Worm (Caenorhabditis elegans) whole organism, young adult: ENCODE results near the gene dct-12.

ENCODE experiments used
- B0019.2 ChIP-seq: fragments of 200-800 bp; sonication (Bioruptor generic); conservative IDR thresholded peaks from 2 replicates; pipeline ENCODE4 v1.3.6; 2022; ENCODE audit warnings: missing genetic modification reagents, missing genetic modification characterization, missing compliant biosample characterization
- B0261.1 ChIP-seq: sonication (generic microtip); optimal IDR thresholded peaks from 2 replicates; lab custom pipeline; 2016; ENCODE audit warnings: mild to moderate bottlenecking, missing genetic modification characterization, moderate library complexity, missing compliant biosample characterization
- F10E7.11 ChIP-seq: sonication (generic microtip); optimal IDR thresholded peaks from 2 replicates; lab custom pipeline; 2017; ENCODE audit warnings: mild to moderate bottlenecking, missing genetic modification characterization, moderate library complexity, missing compliant biosample characterization
- F33H1.4 ChIP-seq: fragments of 200-800 bp; sonication (Bioruptor generic); IDR thresholded peaks from 2 replicates; pipeline ENCODE4 v1.3.6; 2022; ENCODE audit warnings: missing genetic modification reagents, missing genetic modification characterization, missing compliant biosample characterization
- F37B4.10 ChIP-seq: fragments of 200-800 bp; sonication (Bioruptor generic); IDR thresholded peaks from 2 replicates; pipeline ENCODE4 v1.3.6; 2022; ENCODE audit warnings: missing genetic modification characterization, missing compliant biosample characterization
- F52B5.7 ChIP-seq: sonication (generic microtip); optimal IDR thresholded peaks from 2 replicates; lab custom pipeline; 2016; ENCODE audit warnings: mild to moderate bottlenecking, missing genetic modification characterization, missing compliant biosample characterization
- F55B11.4 ChIP-seq: sonication (generic microtip); optimal IDR thresholded peaks from 2 replicates; lab custom pipeline; 2016; ENCODE audit warnings: missing compliant biosample characterization, missing genetic modification characterization, borderline replicate concordance; ENCODE audit not compliant: insufficient read depth
- F57A8.1 ChIP-seq: fragments of 200-800 bp; sonication (Bioruptor generic); optimal IDR thresholded peaks from 2 replicates; lab custom pipeline; 2018; ENCODE audit warnings: mild to moderate bottlenecking, missing genetic modification characterization, moderate library complexity, missing compliant biosample characterization
- K11D2.4 ChIP-seq: fragments of 200-800 bp; sonication (Bioruptor generic); IDR thresholded peaks from 2 replicates; pipeline ENCODE4 v1.3.6; 2022; ENCODE audit warnings: missing genetic modification reagents, missing genetic modification characterization, missing compliant biosample characterization
- Y53F4B.3 ChIP-seq: fragments of 200-800 bp; sonication (Bioruptor generic); IDR thresholded peaks from 2 replicates; pipeline ENCODE4 v1.3.6; 2022; ENCODE audit warnings: missing genetic modification reagents, missing genetic modification characterization, missing compliant biosample characterization
- Y53G8AR.9 ChIP-seq: fragments of 200-800 bp; sonication (Bioruptor generic); conservative IDR thresholded peaks from 2 replicates; pipeline ENCODE4 v1.3.6; 2022; ENCODE audit warnings: missing genetic modification reagents, missing genetic modification characterization, missing compliant biosample characterization
- ama-1 ChIP-seq, 3 experiments: fragments of 150-350 bp in 1 of 3; sonication (generic microtip) in 2 of 3; optimal IDR thresholded peaks; 2 replicates each; lab custom pipeline; 2014 to 2018; ENCODE audit warnings: missing biosample characterization in 2 of 3, missing genetic modification characterization in 2 of 3, missing genetic modification reagents in 2 of 3
- aptf-2 ChIP-seq: fragments of 200-800 bp; sonication (Bioruptor generic); conservative IDR thresholded peaks from 2 replicates; pipeline ENCODE4 v1.3.6; 2022; ENCODE audit warnings: missing genetic modification reagents, missing genetic modification characterization, missing compliant biosample characterization
- attf-3 ChIP-seq: fragments of 200-800 bp; sonication (Bioruptor generic); conservative IDR thresholded peaks from 2 replicates; pipeline ENCODE4 v1.3.6; 2022; ENCODE audit warnings: missing genetic modification reagents, missing genetic modification characterization, missing compliant biosample characterization
- ccch-3 ChIP-seq: fragments of 200-800 bp; sonication (Bioruptor generic); optimal IDR thresholded peaks from 2 replicates; lab custom pipeline; 2018; ENCODE audit warnings: mild to moderate bottlenecking, missing genetic modification characterization, missing compliant biosample characterization
- cebp-1 ChIP-seq, 2 experiments: fragments of 200-800 bp in 1 of 2; sonication (Bioruptor generic) in 1 of 2; sonication (generic microtip) in 1 of 2; IDR thresholded peaks in 1 of 2; optimal IDR thresholded peaks in 1 of 2; 2 replicates each; pipeline versions ENCODE4 v1.3.6 to Lab custom; 2017 to 2022; ENCODE audit warnings: missing compliant biosample characterization in 2 of 2, missing genetic modification characterization in 2 of 2, mild to moderate bottlenecking in 1 of 2, missing genetic modification reagents in 1 of 2, moderate library complexity in 1 of 2
- cebp-2 ChIP-seq: fragments of 200-800 bp; sonication (Bioruptor generic); IDR thresholded peaks from 2 replicates; pipeline ENCODE4 v1.3.6; 2022; ENCODE audit warnings: missing genetic modification characterization, missing compliant biosample characterization
- ceh-58 ChIP-seq: fragments of 200-800 bp; sonication (Bioruptor generic); IDR thresholded peaks from 2 replicates; pipeline ENCODE4 v1.3.6; 2022; ENCODE audit warnings: missing genetic modification characterization, missing compliant biosample characterization
- ceh-79 ChIP-seq: sonication (generic microtip); optimal IDR thresholded peaks from 2 replicates; lab custom pipeline; 2017; ENCODE audit warnings: mild to moderate bottlenecking, missing genetic modification characterization, missing compliant biosample characterization
- chd-7 ChIP-seq: sonication (generic microtip); optimal IDR thresholded peaks from 2 replicates; lab custom pipeline; 2016; ENCODE audit warnings: mild to moderate bottlenecking, missing genetic modification characterization, moderate library complexity, missing compliant biosample characterization
- dpl-1 ChIP-seq: fragments of 150-350 bp; optimal IDR thresholded peaks from 2 replicates; lab custom pipeline; 2014; ENCODE audit warnings: missing biosample characterization, missing genetic modification reagents, missing genetic modification characterization
- efl-1 ChIP-seq: fragments of 150-350 bp; optimal IDR thresholded peaks from 2 replicates; lab custom pipeline; 2014; ENCODE audit warnings: missing biosample characterization, missing genetic modification reagents, missing genetic modification characterization
- egl-18 ChIP-seq: fragments of 200-800 bp; sonication (Bioruptor generic); IDR thresholded peaks from 2 replicates; pipeline ENCODE4 v1.3.6; 2022; ENCODE audit warnings: missing genetic modification reagents, missing genetic modification characterization, missing compliant biosample characterization
- ets-4 ChIP-seq: fragments of 200-800 bp; sonication (Bioruptor generic); optimal IDR thresholded peaks from 2 replicates; lab custom pipeline; 2018; ENCODE audit warnings: mild to moderate bottlenecking, missing genetic modification characterization, missing compliant biosample characterization
- hrde-1 ChIP-seq: sonication (generic microtip); optimal IDR thresholded peaks from 2 replicates; lab custom pipeline; 2016; ENCODE audit warnings: missing genetic modification characterization, mild to moderate bottlenecking, missing compliant biosample characterization, moderate library complexity, missing genotype, missing genetic modification reagents, borderline replicate concordance
- lir-1 ChIP-seq: fragments of 200-800 bp; sonication (Bioruptor generic); conservative IDR thresholded peaks from 2 replicates; pipeline ENCODE4 v1.3.6; 2022; ENCODE audit warnings: missing genetic modification reagents, missing genetic modification characterization, missing compliant biosample characterization
- lsl-1 ChIP-seq: fragments of 200-800 bp; sonication (Bioruptor generic); optimal IDR thresholded peaks from 2 replicates; lab custom pipeline; 2018; ENCODE audit warnings: mild to moderate bottlenecking, missing genetic modification characterization, moderate library complexity, missing compliant biosample characterization
- lsy-27 ChIP-seq: sonication (generic microtip); optimal IDR thresholded peaks from 2 replicates; lab custom pipeline; 2017; ENCODE audit warnings: missing genetic modification characterization, mild to moderate bottlenecking, missing compliant biosample characterization, antibody characterized with exemption, missing genotype, borderline replicate concordance; ENCODE audit not compliant: insufficient read depth
- madf-6 ChIP-seq: fragments of 200-800 bp; sonication (Bioruptor generic); IDR thresholded peaks from 2 replicates; pipeline ENCODE4 v1.3.6; 2022; ENCODE audit warnings: missing genetic modification reagents, missing genetic modification characterization, missing compliant biosample characterization
- mes-4 ChIP-seq: sonication (generic microtip); optimal IDR thresholded peaks from 2 replicates; lab custom pipeline; 2016; ENCODE audit warnings: missing genotype, missing genetic modification characterization, missing compliant biosample characterization
- nfya-1 ChIP-seq: sonication (generic microtip); optimal IDR thresholded peaks from 2 replicates; lab custom pipeline; 2017; ENCODE audit warnings: antibody characterized with exemption, missing compliant biosample characterization, missing genetic modification characterization, borderline replicate concordance; ENCODE audit not compliant: insufficient read depth
- nhr-120 ChIP-seq: fragments of 200-800 bp; sonication (Bioruptor generic); IDR thresholded peaks from 2 replicates; pipeline ENCODE4 v1.3.6; 2022; ENCODE audit warnings: missing genetic modification characterization, missing compliant biosample characterization
- nhr-80 ChIP-seq: sonication (generic microtip); optimal IDR thresholded peaks from 2 replicates; lab custom pipeline; 2016; ENCODE audit warnings: missing genetic modification characterization, missing compliant biosample characterization
- pbrm-1 ChIP-seq: fragments of 200-800 bp; sonication (Bioruptor generic); IDR thresholded peaks from 2 replicates; pipeline ENCODE4 v1.3.6; 2022; ENCODE audit warnings: missing genetic modification reagents, missing genetic modification characterization, missing compliant biosample characterization
- sea-2 ChIP-seq: fragments of 200-800 bp; sonication (Bioruptor generic); IDR thresholded peaks from 2 replicates; pipeline ENCODE4 v1.3.6; 2022; ENCODE audit warnings: missing genetic modification characterization, missing compliant biosample characterization
- snpc-1.3 ChIP-seq: sonication (generic microtip); optimal IDR thresholded peaks from 2 replicates; lab custom pipeline; 2017; ENCODE audit warnings: missing genetic modification characterization, mild to moderate bottlenecking, missing compliant biosample characterization, antibody characterized with exemption, moderate library complexity, missing genotype, missing genetic modification reagents; ENCODE audit not compliant: insufficient read depth
- snpc-3.4 ChIP-seq: sonication (generic microtip); optimal IDR thresholded peaks from 2 replicates; lab custom pipeline; 2017; ENCODE audit warnings: missing genetic modification characterization, mild to moderate bottlenecking, missing compliant biosample characterization, antibody characterized with exemption, moderate library complexity, missing genotype, missing genetic modification reagents
- tbx-9 ChIP-seq: sonication (generic microtip); optimal IDR thresholded peaks from 2 replicates; lab custom pipeline; 2016; ENCODE audit warnings: borderline replicate concordance, missing genetic modification characterization, inconsistent platforms, missing compliant biosample characterization
- unc-62 ChIP-seq: fragments of 150-350 bp; optimal IDR thresholded peaks from 2 replicates; lab custom pipeline; 2014; ENCODE audit warnings: missing biosample characterization, missing genetic modification reagents, missing genetic modification characterization
- xnd-1 ChIP-seq: sonication (generic microtip); optimal IDR thresholded peaks from 2 replicates; lab custom pipeline; 2016; ENCODE audit warnings: missing genotype, missing genetic modification reagents, missing genetic modification characterization, missing compliant biosample characterization
- ztf-18 ChIP-seq: sonication (generic microtip); optimal IDR thresholded peaks from 2 replicates; lab custom pipeline; 2016; ENCODE audit warnings: missing genotype, mild to moderate bottlenecking, missing genetic modification characterization, missing compliant biosample characterization
- ztf-28 ChIP-seq: fragments of 200-800 bp; sonication (Bioruptor generic); IDR thresholded peaks from 2 replicates; pipeline ENCODE4 v1.3.6; 2022; ENCODE audit warnings: missing genetic modification reagents, missing genetic modification characterization, missing compliant biosample characterization

Gene dct-12

ce11 chrII:12462244-12462643 lies 30.0 kb upstream of the dct-12 start, which contains the start of gene F15A4.2:
Gene F15A4.2 (plus strand): TSS chrII:12462544.
- TF ChIP-seq ets-4 (no peak), chd-7 (no peak), ztf-18 (tag; lab: Kevin White, UChicago) (no peak), egl-18 (no peak), aptf-2 (no peak), F57A8.1 (no peak), nhr-120 (GFP tag; lab: Robert Waterston, UW) (no peak), snpc-1.3 (no peak), snpc-3.4 (tag; lab: Kevin White, UChicago) (no peak), xnd-1 (tag; lab: Kevin White, UChicago) (no peak), lir-1 (no peak), mes-4 (tag; lab: Kevin White, UChicago) (no peak), pbrm-1 (no peak), efl-1 (no peak), ztf-28 (GFP tag; lab: Robert Waterston, UW) (no peak), unc-62 (GFP tag; lab: Kevin White, UChicago) (no peak), ccch-3 (no peak), F10E7.11 (no peak)

- TF ChIP-seq B0019.2 (no peak), F52B5.7 (tag; lab: Kevin White, UChicago) (no peak), Y53G8AR.9 (GFP tag; lab: Robert Waterston, UW) (no peak), lsl-1 (GFP tag; lab: Kevin White, UChicago) (peak; percentile 75), cebp-1 (GFP tag; IDR thresholded peaks at IDR 0.05; lab: Robert Waterston, UW) (no peak), cebp-1 (tag; optimal IDR thresholded peaks at IDR 0.05; lab: Kevin White, UChicago) (no peak), ceh-58 (no peak), cebp-2 (no peak), nfya-1 (tag; lab: Kevin White, UChicago) (no peak), F37B4.10 (no peak), lsy-27 (tag; lab: Kevin White, UChicago) (no peak), madf-6 (GFP tag; lab: Robert Waterston, UW) (peak; percentile 61; the same call in 1 of the 2 replicates), tbx-9 (tag; lab: Kevin White, UChicago) (no peak), sea-2 (GFP tag; lab: Robert Waterston, UW) (no peak), B0261.1 (tag; lab: Kevin White, UChicago) (no peak), ets-4 (no peak), F55B11.4 (tag; lab: Kevin White, UChicago) (no peak), nhr-80 (tag; lab: Kevin White, UChicago) (no peak), Y53F4B.3 (GFP tag; lab: Robert Waterston, UW) (no peak), attf-3 (GFP tag; lab: Robert Waterston, UW) (no peak), K11D2.4 (GFP tag; lab: Robert Waterston, UW) (no peak), F33H1.4 (GFP tag; lab: Robert Waterston, UW) (peak; percentile 66), ceh-79 (tag; lab: Kevin White, UChicago) (no peak), dpl-1 (GFP tag; lab: Kevin White, UChicago) (no peak), ama-1 (optimal IDR thresholded peaks at IDR 0.05; lab: Kevin White, UChicago) (no peak), ama-1 (GFP tag; optimal IDR thresholded peaks at IDR 0.05; lab: Kevin White, UChicago) (no peak), hrde-1 (tag; lab: Kevin White, UChicago) (no peak), xnd-1 (tag; lab: Kevin White, UChicago) (peak; percentile 36)
These were observed 28.6 kb upstream of the dct-12 start, which contains the start of gene tag-280 for ce11 chrII:12460602-12461453. Gene tag-280 (plus strand): TSS chrII:12460652.
